Fruit fly (Drosophila melanogaster): ENCODE results near the gene Whamy.

Gene Whamy

dm6 chr3R:9767620-9768592, 6.3 kb downstream of the Whamy start, which contains the start of gene Naa80 (continued):
- TF ChIP-seq Blimp-1 (GFP tag; optimal IDR thresholded peaks at IDR 0.05) (no peak), lbe (GFP tag; optimal IDR thresholded peaks at IDR 0.05) (peak; percentile 63), ase (GFP tag; IDR thresholded peaks at IDR 0.05) (0 out of 3 replicates have a peak, but pooled peaks have one; percentile 34), sim (GFP tag; IDR thresholded peaks at IDR 0.05) (no peak), kni (GFP tag; optimal IDR thresholded peaks at IDR 0.05) (peak; percentile 54), oc (tag; optimal IDR thresholded peaks at IDR 0.05) (no peak), ind (GFP tag; optimal IDR thresholded peaks at IDR 0.05) (peak; percentile 72), Vsx1 (GFP tag; optimal IDR thresholded peaks at IDR 0.05) (no peak), Gug (GFP tag; IDR thresholded peaks at IDR 0.05) (peak; percentile 50; the same call in 2 of the 4 replicates), Hand (GFP tag; optimal IDR thresholded peaks at IDR 0.05) (no peak), CG3407 (GFP tag; optimal IDR thresholded peaks at IDR 0.05) (no peak), CG6654 (GFP tag; optimal IDR thresholded peaks at IDR 0.05) (no peak), mld (GFP tag; IDR thresholded peaks at IDR 0.05; ENCODE audit: partially characterized antibody) (no peak), cato (GFP tag; optimal IDR thresholded peaks at IDR 0.05; ENCODE audit: borderline replicate concordance) (peak; percentile 44), wor (GFP tag; IDR thresholded peaks at IDR 0.05) (no peak), CG30431 (GFP tag; optimal IDR thresholded peaks at IDR 0.05) (no peak), CG7357 (GFP tag; IDR thresholded peaks at IDR 0.05) (no peak), CoRest (tag; optimal IDR thresholded peaks at IDR 0.05) (peak; percentile 6), CG11247 (GFP tag; IDR thresholded peaks at IDR 0.05) (peak; percentile 79), trem (tag; optimal IDR thresholded peaks at IDR 0.05) (peak; percentile 88), amos (GFP tag; IDR thresholded peaks at IDR 0.05; ENCODE audit: partially characterized antibody) (peak; percentile 64), Scr (GFP tag; IDR thresholded peaks at IDR 0.05; ENCODE audit: partially characterized antibody) (peak; percentile 44; the same call in 1 of the 2 replicates), dysf (GFP tag; IDR thresholded peaks at IDR 0.05) (peak; percentile 51; the same call in 1 of the 3 replicates), Chrac-16 (GFP tag; optimal IDR thresholded peaks at IDR 0.05) (peak; percentile 72), E2f1 (GFP tag; IDR thresholded peaks at IDR 0.05) (peak; percentile 58; the same call in 1 of the 2 replicates), unpg (GFP tag; optimal IDR thresholded peaks at IDR 0.05) (peak; percentile 37), sna (GFP tag; IDR thresholded peaks at IDR 0.05; ENCODE audit: partially characterized antibody) (no peak), D (optimal IDR thresholded peaks at IDR 0.05) (no peak), D (GFP tag; optimal IDR thresholded peaks at IDR 0.05) (no peak), Hmr (GFP tag; optimal IDR thresholded peaks at IDR 0.05) (peak; percentile 83), Mad (GFP tag; optimal IDR thresholded peaks at IDR 0.05) (peak; percentile 69), CG6254 (GFP tag; optimal IDR thresholded peaks at IDR 0.05) (no peak), crc (GFP tag; optimal IDR thresholded peaks at IDR 0.05) (peak; percentile 22), CG17612 (GFP tag; IDR thresholded peaks at IDR 0.05) (no peak), dan (GFP tag; IDR thresholded peaks at IDR 0.05) (no peak), Lhr (GFP tag; optimal IDR thresholded peaks at IDR 0.05) (peak; percentile 16), CG6765 (GFP tag; optimal IDR thresholded peaks at IDR 0.05) (peak; percentile 35), Eip74EF (GFP tag; optimal IDR thresholded peaks at IDR 0.05) (no peak), CG5953 (GFP tag; IDR thresholded peaks at IDR 0.05) (no peak), emc (GFP tag; optimal IDR thresholded peaks at IDR 0.05) (peak; percentile 32), Oaz (GFP tag; IDR thresholded peaks at IDR 0.05) (no peak), CG32767 (GFP tag; IDR thresholded peaks at IDR 0.05) (0 out of 2 replicates have a peak, but pooled peaks have one; percentile 25), CG10462 (GFP tag; optimal IDR thresholded peaks at IDR 0.05) (no peak), toy (GFP tag; IDR thresholded peaks at IDR 0.05) (no peak; the same call in 1 of the 2 replicates), CG11696 (GFP tag; IDR thresholded peaks at IDR 0.05) (no peak), Doc3 (GFP tag; IDR thresholded peaks at IDR 0.05; ENCODE audit: partially characterized antibody) (no peak), Adf1 (GFP tag; IDR thresholded peaks at IDR 0.05) (peak; percentile 67), row (GFP tag; IDR thresholded peaks at IDR 0.05) (peak; percentile 48; the same call in 2 of the 3 replicates)

All from whole organism, embryonic.